Fruit fly (Drosophila melanogaster) whole organism, pupa: ENCODE measurements around the gene msn.
A peak's percentile ranks its signal among the peaks of the same experiment; 100 is the strongest.

Experiments
- CG10348 ChIP-seq: fragments of 200-800 bp; sonication (Bioruptor generic); IDR thresholded peaks from 2 replicates; pipeline ENCODE4 v1.3.6; 2022; ENCODE audit warnings: missing biosample characterization, missing genetic modification characterization
- CG12605 ChIP-seq: fragments of 200-800 bp; sonication (Bioruptor generic); IDR thresholded peaks from 2 replicates; pipeline ENCODE4 v1.3.6; 2022; ENCODE audit warnings: missing biosample characterization, missing genetic modification characterization
- CG13204 ChIP-seq: fragments of 200-800 bp; sonication (Bioruptor generic); optimal IDR thresholded peaks from 2 replicates; lab custom pipeline; 2018; ENCODE audit warnings: missing biosample characterization, mild to moderate bottlenecking, missing genetic modification characterization, moderate library complexity
- CG14655 ChIP-seq: fragments of 200-800 bp; sonication (Bioruptor generic); optimal IDR thresholded peaks from 3 replicates; lab custom pipeline; 2017; ENCODE audit warnings: mild to moderate bottlenecking, missing biosample characterization, missing genetic modification reagents, missing genetic modification characterization
- CG15710 ChIP-seq: fragments of 200-800 bp; sonication (Bioruptor generic); optimal IDR thresholded peaks from 2 replicates; lab custom pipeline; 2018; ENCODE audit warnings: missing biosample characterization, mild to moderate bottlenecking, missing genetic modification characterization, moderate library complexity
- CG17806 ChIP-seq: fragments of 200-800 bp; sonication (Bioruptor generic); optimal IDR thresholded peaks from 2 replicates; lab custom pipeline; 2018; ENCODE audit warnings: missing biosample characterization, mild to moderate bottlenecking, missing genetic modification characterization, moderate library complexity
- CG32121 ChIP-seq: fragments of 200-800 bp; sonication (Bioruptor generic); IDR thresholded peaks from 2 replicates; pipeline ENCODE4 v1.3.6; 2022; ENCODE audit warnings: missing biosample characterization, missing genetic modification characterization
- CG34367 ChIP-seq: fragments of 200-800 bp; sonication (Bioruptor generic); optimal IDR thresholded peaks from 2 replicates; lab custom pipeline; 2018; ENCODE audit warnings: missing biosample characterization, mild to moderate bottlenecking, missing genetic modification characterization
- CG4496 ChIP-seq: fragments of 200-800 bp; sonication (Bioruptor generic); IDR thresholded peaks from 3 replicates; pipeline ENCODE4 v1.3.6; 2022; ENCODE audit warnings: missing biosample characterization, missing genetic modification characterization
- CG8159 ChIP-seq: fragments of 200-800 bp; sonication (Bioruptor generic); optimal IDR thresholded peaks from 3 replicates; lab custom pipeline; 2018; ENCODE audit warnings: missing biosample characterization, mild to moderate bottlenecking, missing genetic modification characterization, moderate library complexity
- CG8301 ChIP-seq: fragments of 200-800 bp; sonication (Bioruptor generic); optimal IDR thresholded peaks from 2 replicates; lab custom pipeline; 2018; ENCODE audit warnings: missing biosample characterization, mild to moderate bottlenecking, missing genetic modification characterization
- CG9948 ChIP-seq: fragments of 200-800 bp; sonication (Bioruptor generic); optimal IDR thresholded peaks from 2 replicates; lab custom pipeline; 2018; ENCODE audit warnings: missing biosample characterization, mild to moderate bottlenecking, missing genetic modification characterization, moderate library complexity
- D1 ChIP-seq: fragments of 200-800 bp; sonication (Bioruptor generic); optimal IDR thresholded peaks from 2 replicates; lab custom pipeline; 2018; ENCODE audit warnings: missing biosample characterization, mild to moderate bottlenecking, missing genetic modification characterization, moderate library complexity
- EcR ChIP-seq: fragments of 200-800 bp; sonication (Bioruptor generic); optimal IDR thresholded peaks from 3 replicates; lab custom pipeline; 2019; ENCODE audit warnings: missing biosample characterization, missing genetic modification characterization, mild to moderate bottlenecking, moderate library complexity, missing genetic modification reagents
- Ets98B ChIP-seq: fragments of 200-800 bp; sonication (Bioruptor generic); IDR thresholded peaks from 2 replicates; pipeline ENCODE4 v1.3.6; 2022; ENCODE audit warnings: missing biosample characterization, missing genetic modification characterization
- Pif1A ChIP-seq: fragments of 200-800 bp; sonication (Bioruptor generic); optimal IDR thresholded peaks from 3 replicates; lab custom pipeline; 2016; ENCODE audit warnings: missing biosample characterization, missing genetic modification characterization
- Pif1B ChIP-seq: fragments of 200-800 bp; sonication (Bioruptor generic); optimal IDR thresholded peaks from 3 replicates; lab custom pipeline; 2016; ENCODE audit warnings: missing biosample characterization, missing genetic modification characterization
- Snoo ChIP-seq: fragments of 200-800 bp; sonication (Bioruptor generic); optimal IDR thresholded peaks from 3 replicates; lab custom pipeline; 2017; ENCODE audit warnings: missing biosample characterization, mild to moderate bottlenecking, missing genetic modification characterization, inconsistent platforms
- fd96Ca ChIP-seq: fragments of 200-800 bp; sonication (Bioruptor generic); IDR thresholded peaks from 3 replicates; pipeline ENCODE4 v1.3.6; 2022; ENCODE audit warnings: missing biosample characterization, missing genetic modification characterization
- gl ChIP-seq: fragments of 200-800 bp; sonication (Bioruptor generic); optimal IDR thresholded peaks from 2 replicates; lab custom pipeline; 2018; ENCODE audit warnings: missing biosample characterization, mild to moderate bottlenecking, missing genetic modification characterization
- rn ChIP-seq: fragments of 200-800 bp; sonication (Bioruptor generic); IDR thresholded peaks from 2 replicates; pipeline ENCODE4 v1.3.6; 2022; ENCODE audit warnings: missing biosample characterization, missing genetic modification characterization

The msn gene

DNA sequence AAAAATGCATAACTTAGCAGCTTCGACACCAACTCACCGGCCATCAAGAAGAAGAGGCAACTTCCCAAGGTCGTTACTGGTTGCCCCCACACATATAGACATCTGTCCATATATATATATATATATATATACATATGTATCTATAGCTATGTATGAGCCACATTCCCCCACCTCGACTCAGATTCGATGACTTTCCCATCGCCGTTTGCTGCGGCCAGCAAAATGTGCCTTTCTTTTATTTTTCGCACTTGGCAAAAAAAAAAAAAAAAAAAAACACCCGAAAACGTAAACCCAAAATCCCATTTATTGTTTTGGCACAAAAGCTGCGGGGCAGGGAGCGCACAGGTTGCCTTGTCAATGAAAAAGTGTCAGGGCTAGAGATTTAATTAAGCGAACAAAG is 11.6 kb downstream of the msn start:
- no peak for TF ChIP-seq Pif1A (GFP tag; lab: Kevin White, UChicago)
- TF ChIP-seq Ets98B (GFP tag; lab: Robert Waterston, UW): no peak
- no peak for TF ChIP-seq Snoo
- no peak for TF ChIP-seq CG13204
- TF ChIP-seq D1: no peak
- no peak for TF ChIP-seq rn
- no peak for TF ChIP-seq CG8301 (tag; lab: Kevin White, UChicago)
- TF ChIP-seq, all 21 proteins: peak for 0

DNA sequence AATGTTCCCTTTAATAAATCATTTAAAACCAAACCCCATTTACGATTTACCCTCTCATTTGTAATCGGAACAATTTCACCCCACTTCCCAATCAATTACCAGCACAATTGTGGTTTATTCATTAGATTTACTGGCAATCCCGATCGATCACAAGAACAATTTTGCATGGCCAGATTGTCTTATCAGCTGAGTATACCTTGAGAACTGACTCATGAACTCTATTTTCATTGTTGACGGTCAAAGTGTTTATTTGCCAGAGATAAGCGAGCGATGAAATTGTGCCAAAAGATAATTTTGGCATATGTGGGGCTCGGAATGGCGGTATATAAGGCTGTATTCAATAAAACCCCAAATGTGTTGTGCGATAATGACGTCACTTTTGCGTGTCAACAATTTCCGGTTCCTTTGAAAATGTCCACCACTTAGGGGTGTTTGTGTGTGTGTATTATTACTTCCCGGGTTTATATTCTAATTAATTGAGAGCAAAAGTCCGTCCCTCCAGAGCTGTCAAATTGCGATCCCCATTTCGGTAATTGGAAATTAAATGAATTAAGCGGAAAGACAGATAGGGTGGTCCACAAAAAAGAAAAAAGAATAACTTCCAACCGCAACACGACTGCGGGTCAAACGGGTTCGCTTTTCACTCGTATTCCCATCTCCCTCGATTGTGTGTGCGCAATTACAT is 13.3 kb downstream of the msn start:
- no peak for TF ChIP-seq Snoo
- peak; percentile 75 for TF ChIP-seq EcR (GFP tag; lab: Kevin White, UChicago)

DNA sequence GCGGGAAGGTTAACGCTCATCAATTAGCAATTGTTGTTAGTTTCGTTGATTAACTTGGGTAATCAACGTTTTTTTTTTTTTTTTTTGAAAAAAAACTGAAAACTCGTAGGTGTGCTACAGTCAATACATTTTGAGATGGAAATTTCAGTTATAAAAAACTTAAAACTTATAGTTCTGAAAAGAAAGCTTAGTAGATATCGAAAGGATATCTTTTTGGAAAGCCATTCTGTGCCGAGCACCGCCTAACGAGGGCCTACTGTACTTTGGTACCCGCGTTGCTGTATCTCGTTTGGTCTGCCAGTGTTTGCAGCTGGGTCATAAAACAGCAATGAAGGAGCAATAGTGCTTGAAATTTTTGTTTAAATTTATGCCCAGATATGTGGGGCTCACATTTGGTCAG is 14.4 kb downstream of the msn start:
- peak; percentile 31 for TF ChIP-seq Pif1B
- TF ChIP-seq D1: no peak
- no peak for TF ChIP-seq Snoo
- no peak for TF ChIP-seq CG13204
- TF ChIP-seq Pif1A (GFP tag; lab: Kevin White, UChicago): peak; percentile 57
- TF ChIP-seq CG10348 (GFP tag; lab: Robert Waterston, UW): no peak
- no peak for TF ChIP-seq EcR (GFP tag; lab: Kevin White, UChicago)
- peak; percentile 83 for TF ChIP-seq Ets98B (GFP tag; lab: Robert Waterston, UW)
- TF ChIP-seq CG17806 (tag; lab: Kevin White, UChicago): no peak
- TF ChIP-seq CG9948: no peak
- peak; percentile 83 for TF ChIP-seq CG4496
- no peak for TF ChIP-seq CG8159
- peak; percentile 86 for TF ChIP-seq CG32121 (GFP tag; lab: Robert Waterston, UW)
- TF ChIP-seq gl (tag; lab: Kevin White, UChicago): no peak
- peak; percentile 40 for TF ChIP-seq CG12605 (GFP tag; lab: Robert Waterston, UW)
- no peak for TF ChIP-seq CG15710 (tag; lab: Kevin White, UChicago)
- TF ChIP-seq CG34367: no peak
- TF ChIP-seq CG14655 (GFP tag; lab: Kevin White, UChicago): peak; percentile 32
- TF ChIP-seq fd96Ca (GFP tag; lab: Robert Waterston, UW): peak; percentile 89
- peak; percentile 53 for TF ChIP-seq rn
- TF ChIP-seq CG8301 (tag; lab: Kevin White, UChicago): peak; percentile 24
- TF ChIP-seq, all 21 proteins: peak for 10

DNA sequence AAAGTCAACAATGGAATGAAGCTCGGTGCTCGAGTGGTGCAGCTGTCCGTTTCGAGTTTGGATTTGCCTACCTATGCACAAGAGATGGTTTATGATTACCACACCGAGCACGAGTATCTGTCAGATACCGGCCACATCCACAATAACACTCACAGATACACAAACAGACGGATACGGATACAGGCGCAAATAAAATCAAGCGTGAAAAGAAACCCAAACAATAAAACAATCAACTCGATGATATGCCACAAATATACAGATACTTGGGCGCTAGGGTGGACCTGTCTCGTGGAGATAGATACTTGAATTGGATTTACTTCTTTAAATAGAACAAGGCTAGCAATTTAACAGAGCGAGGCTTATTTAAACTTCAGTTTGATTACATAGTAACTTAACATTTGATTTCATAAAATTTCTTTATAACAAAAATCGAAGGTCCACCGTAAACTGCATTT is 16.0 kb downstream of the msn start:
- peak; percentile 74; the same call in 1 of the 2 replicates for TF ChIP-seq CG32121 (GFP tag; lab: Robert Waterston, UW)
- peak; percentile 81 for TF ChIP-seq Ets98B (GFP tag; lab: Robert Waterston, UW)
- peak; percentile 22 for TF ChIP-seq gl (tag; lab: Kevin White, UChicago)
- TF ChIP-seq CG12605 (GFP tag; lab: Robert Waterston, UW): peak; percentile 80
- peak; percentile 62 for TF ChIP-seq CG34367
- peak; percentile 93 for TF ChIP-seq Pif1B
- peak; percentile 98 for TF ChIP-seq CG8159
- TF ChIP-seq Snoo: peak; percentile 75
- peak; percentile 90 for TF ChIP-seq CG4496
- TF ChIP-seq fd96Ca (GFP tag; lab: Robert Waterston, UW): peak; percentile 71; the same call in 2 of the 3 replicates
- TF ChIP-seq CG10348 (GFP tag; lab: Robert Waterston, UW): no peak
- peak; percentile 67 for TF ChIP-seq CG8301 (tag; lab: Kevin White, UChicago)
- no peak for TF ChIP-seq D1
- peak; percentile 63 for TF ChIP-seq CG9948
- TF ChIP-seq CG15710 (tag; lab: Kevin White, UChicago): peak; percentile 72
- TF ChIP-seq EcR (GFP tag; lab: Kevin White, UChicago): peak; percentile 55
- TF ChIP-seq CG13204: no peak
- peak; percentile 68 for TF ChIP-seq CG17806 (tag; lab: Kevin White, UChicago)
- peak; percentile 89 for TF ChIP-seq Pif1A (GFP tag; lab: Kevin White, UChicago)
- no peak for TF ChIP-seq rn
- TF ChIP-seq CG14655 (GFP tag; lab: Kevin White, UChicago): peak; percentile 71

DNA sequence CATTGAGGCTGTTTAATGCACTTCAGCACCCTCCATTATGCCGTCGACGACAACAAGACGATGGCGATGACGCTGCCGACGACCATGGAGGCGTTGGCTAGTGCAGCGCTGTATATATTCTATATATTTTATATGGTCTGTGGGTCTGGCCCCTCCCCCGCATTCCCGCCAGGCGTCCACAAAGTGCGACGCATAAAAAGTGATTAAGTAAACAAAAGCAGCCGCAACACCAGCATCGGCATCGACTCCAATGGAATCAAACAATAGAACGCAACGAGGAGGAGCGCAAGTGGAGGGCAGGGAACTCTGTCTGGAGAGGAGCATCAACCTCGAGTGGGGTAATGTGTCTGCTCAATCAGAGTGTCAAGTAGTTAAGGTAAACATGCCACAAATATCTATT is 18.1 kb downstream of the msn start:
- peak; percentile 75 for TF ChIP-seq CG13204
- TF ChIP-seq CG8159: peak; percentile 20
- TF ChIP-seq Pif1B: peak; percentile 7
- no peak for TF ChIP-seq CG17806 (tag; lab: Kevin White, UChicago)
- peak; percentile 42; the same call in 1 of the 3 replicates for TF ChIP-seq fd96Ca (GFP tag; lab: Robert Waterston, UW)
- TF ChIP-seq gl (tag; lab: Kevin White, UChicago): peak; percentile 20
- TF ChIP-seq EcR (GFP tag; lab: Kevin White, UChicago): peak; percentile 98
- TF ChIP-seq rn: no peak

- TF ChIP-seq CG17806 (tag; lab: Kevin White, UChicago) (no peak), CG10348 (GFP tag; lab: Robert Waterston, UW) (no peak), gl (tag; lab: Kevin White, UChicago) (peak; percentile 1), CG9948 (no peak), CG15710 (tag; lab: Kevin White, UChicago) (no peak), Pif1A (GFP tag; lab: Kevin White, UChicago) (no peak), CG8301 (tag; lab: Kevin White, UChicago) (no peak), CG8159 (no peak), EcR (GFP tag; lab: Kevin White, UChicago) (peak; percentile 97), rn (no peak), CG14655 (GFP tag; lab: Kevin White, UChicago) (no peak), CG34367 (no peak), Pif1B (no peak), Snoo (no peak), CG32121 (GFP tag; lab: Robert Waterston, UW) (no peak), fd96Ca (GFP tag; lab: Robert Waterston, UW) (no peak), D1 (no peak), Ets98B (GFP tag; lab: Robert Waterston, UW) (no peak), CG4496 (no peak), CG13204 (peak; percentile 44), CG12605 (GFP tag; lab: Robert Waterston, UW) (no peak)
Measured at dm6 chr3L:2567050-2567609, 19.2 kb downstream of the msn start.
